Worm (Caenorhabditis elegans) whole organism, L3 larva: ENCODE data around the gene pdzd-8.

Experiments
- ZK546.5 ChIP-seq: sonication (generic microtip); optimal IDR thresholded peaks from 2 replicates; lab custom pipeline; 2017; ENCODE audit warnings: missing biosample characterization, missing genetic modification characterization
- ceh-82 ChIP-seq: fragments of 150-350 bp; optimal IDR thresholded peaks from 2 replicates; lab custom pipeline; 2014; ENCODE audit warnings: missing biosample characterization, missing genetic modification characterization
- egl-27 ChIP-seq: sonication (generic microtip); optimal IDR thresholded peaks from 4 replicates; lab custom pipeline; 2017; ENCODE audit warnings: missing biosample characterization, missing genetic modification reagents, missing genetic modification characterization
- elt-3 ChIP-seq, 3 experiments: fragments of 150-350 bp in 1 of 3; sonication (generic microtip) in 2 of 3; optimal IDR thresholded peaks; 2 replicates in 2 of 3; 4 replicates in 1 of 3; lab custom pipeline; 2014 to 2017; ENCODE audit warnings: missing biosample characterization in 3 of 3, missing genetic modification characterization in 3 of 3
- fkh-10 ChIP-seq: sonication (generic microtip); optimal IDR thresholded peaks from 2 replicates; lab custom pipeline; 2017; ENCODE audit warnings: missing biosample characterization, missing genetic modification reagents, missing genetic modification characterization
- lin-39 ChIP-seq: fragments of 150-350 bp; optimal IDR thresholded peaks from 2 replicates; lab custom pipeline; 2018; ENCODE audit warnings: missing biosample characterization, missing genetic modification reagents, missing genetic modification characterization
- mdl-1 ChIP-seq: fragments of 150-350 bp; optimal IDR thresholded peaks from 2 replicates; lab custom pipeline; 2014; ENCODE audit warnings: missing biosample characterization, missing genetic modification characterization
- nhr-12 ChIP-seq: fragments of 150-350 bp; optimal IDR thresholded peaks from 2 replicates; lab custom pipeline; 2014; ENCODE audit warnings: missing biosample characterization, missing genetic modification characterization
- pha-4 ChIP-seq: fragments of 150-350 bp; optimal IDR thresholded peaks from 2 replicates; lab custom pipeline; 2014; ENCODE audit warnings: missing biosample characterization, missing genetic modification reagents, missing genetic modification characterization
- skn-1 ChIP-seq: fragments of 150-350 bp; optimal IDR thresholded peaks from 2 replicates; lab custom pipeline; 2014; ENCODE audit warnings: missing biosample characterization, missing genetic modification characterization
- unc-62 ChIP-seq: fragments of 150-350 bp; sonication (generic microtip); optimal IDR thresholded peaks from 4 replicates; lab custom pipeline; 2014; ENCODE audit warnings: missing biosample characterization, missing genetic modification reagents, missing genetic modification characterization
- ztf-11 ChIP-seq: fragments of 150-350 bp; optimal IDR thresholded peaks from 2 replicates; lab custom pipeline; 2014; ENCODE audit warnings: missing biosample characterization, missing genetic modification characterization

ce11 chrIV:9020840-9021239 lies 45.5 kb downstream of the pdzd-8 start, which contains the start of gene C53D6.4:
- no peak for TF ChIP-seq nhr-12 (tag; lab: Kevin White, UChicago)
- no peak for TF ChIP-seq ceh-82
- no peak for TF ChIP-seq pha-4 (tag; lab: Kevin White, UChicago)
- no peak for TF ChIP-seq unc-62 (GFP tag; lab: Kevin White, UChicago)
- no peak for TF ChIP-seq elt-3 (tag; optimal IDR thresholded peaks at IDR 0.05; lab: Kevin White, UChicago)
- TF ChIP-seq mdl-1 (tag; lab: Kevin White, UChicago), result no peak
- no peak for TF ChIP-seq ztf-11 (tag; lab: Kevin White, UChicago)
- TF ChIP-seq egl-27 (tag; lab: Kevin White, UChicago), result no peak
- no peak for TF ChIP-seq skn-1 (tag; lab: Kevin White, UChicago)
- no peak for TF ChIP-seq ZK546.5 (tag; lab: Kevin White, UChicago)
- TF ChIP-seq fkh-10 (GFP tag; lab: Kevin White, UChicago), result no peak
- TF ChIP-seq lin-39 (tag; lab: Kevin White, UChicago), result no peak
